Worm (Caenorhabditis elegans) whole organism, L4/young adult: Measurements from ENCODE around the gene F19G12.4.

Source experiments
- W03F9.2 ChIP-seq: fragments of 150-350 bp; optimal IDR thresholded peaks from 2 replicates; lab custom pipeline; 2014; ENCODE audit warnings: missing biosample characterization, missing genetic modification characterization
- dao-5 ChIP-seq: sonication (generic microtip); optimal IDR thresholded peaks from 2 replicates; lab custom pipeline; 2016; ENCODE audit warnings: missing genotype, missing genetic modification characterization, moderate library complexity, missing compliant biosample characterization
- him-1 ChIP-seq: sonication (generic microtip); optimal IDR thresholded peaks from 2 replicates; lab custom pipeline; 2016; ENCODE audit warnings: missing genotype, missing genetic modification reagents, missing genetic modification characterization, missing compliant biosample characterization

The F19G12.4 gene

DNA sequence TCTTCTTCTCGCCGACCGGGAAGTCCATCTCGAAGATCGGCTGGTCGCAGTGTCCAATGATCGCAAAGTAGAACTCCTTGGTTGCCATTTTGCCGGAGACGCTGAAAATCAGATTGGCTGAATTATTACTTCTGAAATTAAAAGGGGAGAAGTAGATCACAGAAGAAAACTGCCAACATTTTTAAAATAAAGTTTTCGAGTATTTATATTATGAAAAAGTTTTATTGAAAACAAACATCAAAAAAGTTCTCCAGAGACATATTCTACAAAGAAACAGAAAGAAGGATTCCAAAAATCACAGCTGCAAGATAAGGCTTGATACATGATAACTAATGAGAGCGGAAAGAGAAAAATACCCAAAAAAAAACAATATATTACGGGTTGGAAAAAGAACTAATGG is 23.1 kb downstream of the F19G12.4 start, which contains the start of gene sedl-1:
Gene sedl-1, minus strand, starts transcription at position 101 of the 400 bp plus-strand sequence.
- no peak for TF ChIP-seq W03F9.2 (tag; lab: Kevin White, UChicago)
- no peak for TF ChIP-seq dao-5 (tag; lab: Kevin White, UChicago)
- TF ChIP-seq him-1 (tag; lab: Kevin White, UChicago): no peak

- no peak for TF ChIP-seq dao-5 (tag; lab: Kevin White, UChicago)
- no peak for TF ChIP-seq W03F9.2 (tag; lab: Kevin White, UChicago)
Observed at ce11 chrX:1441602-1442183, 24.6 kb downstream of the F19G12.4 start.

- TF ChIP-seq him-1 (tag; lab: Kevin White, UChicago) (no peak), W03F9.2 (tag; lab: Kevin White, UChicago) (no peak), dao-5 (tag; lab: Kevin White, UChicago) (no peak)
Observed at ce11 chrX:1443556-1444243, 26.6 kb downstream of the F19G12.4 start.

DNA sequence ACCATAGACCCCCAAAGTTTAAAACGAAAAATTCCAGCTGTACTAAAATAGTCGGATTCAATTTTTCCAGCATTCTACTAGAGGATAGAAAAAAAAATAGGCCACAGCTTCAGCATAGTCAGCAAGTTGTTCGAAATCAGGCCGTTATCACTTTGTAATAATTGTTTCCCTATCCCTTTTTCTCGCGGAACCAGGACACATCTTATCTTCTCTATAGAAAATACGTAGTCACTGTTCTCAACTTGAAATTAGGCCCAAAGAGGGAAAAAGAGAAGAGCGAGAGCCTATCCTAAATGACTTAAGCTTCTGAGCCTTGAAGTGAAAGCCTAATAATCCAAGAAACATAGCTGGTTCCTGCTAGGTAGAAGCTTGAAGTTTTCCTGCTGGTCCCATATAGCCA is 28.6 kb downstream of the F19G12.4 start:
- TF ChIP-seq dao-5 (tag; lab: Kevin White, UChicago) (no peak), W03F9.2 (tag; lab: Kevin White, UChicago) (no peak), him-1 (tag; lab: Kevin White, UChicago) (no peak)

DNA sequence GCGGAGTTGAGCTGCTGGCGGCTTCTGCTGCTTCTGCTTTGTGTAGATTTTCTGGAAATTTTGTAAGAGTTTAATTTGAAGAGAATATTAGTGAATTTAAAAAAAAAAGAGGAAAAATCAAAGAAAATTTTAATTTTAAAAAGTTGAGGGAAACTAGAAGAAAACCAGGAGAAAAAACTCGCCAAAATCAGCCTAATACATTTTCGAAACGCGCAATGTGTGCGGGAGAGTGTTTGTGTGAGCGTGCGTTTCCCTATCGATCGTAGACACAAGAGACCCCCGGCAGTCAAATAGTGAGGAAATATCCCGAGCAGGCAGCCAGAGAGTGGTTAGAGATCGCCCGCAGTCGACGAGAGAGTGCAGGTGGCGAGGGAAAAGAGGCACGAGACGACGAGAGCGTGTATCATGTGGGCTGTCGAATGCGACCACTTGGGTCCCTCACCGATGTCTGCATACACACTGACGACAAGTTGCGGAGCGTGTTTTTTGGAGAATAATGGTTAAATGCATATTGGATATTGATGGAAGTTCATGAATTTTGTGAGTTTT is 29.6 kb downstream of the F19G12.4 start, which contains the start of gene zfp-3:
Gene zfp-3, minus strand, starts transcription at position 51 of the 549 bp plus-strand sequence.
- peak; percentile 72 for TF ChIP-seq W03F9.2 (tag; lab: Kevin White, UChicago)
- TF ChIP-seq dao-5 (tag; lab: Kevin White, UChicago): peak; percentile 62
- peak; percentile 80 for TF ChIP-seq him-1 (tag; lab: Kevin White, UChicago)

ce11 chrX:1450352-1450818 is 33.3 kb downstream of the F19G12.4 start, which contains the start of gene W05H7.1:
Gene W05H7.1, plus strand, starts transcription at chrX:1450768.
- TF ChIP-seq him-1 (tag; lab: Kevin White, UChicago) (no peak), dao-5 (tag; lab: Kevin White, UChicago) (no peak), W03F9.2 (tag; lab: Kevin White, UChicago) (no peak)

- TF ChIP-seq dao-5 (tag; lab: Kevin White, UChicago) (no peak), him-1 (tag; lab: Kevin White, UChicago) (no peak), W03F9.2 (tag; lab: Kevin White, UChicago) (no peak)
Observed at ce11 chrX:1451240-1451639, 34.1 kb downstream of the F19G12.4 start.

DNA sequence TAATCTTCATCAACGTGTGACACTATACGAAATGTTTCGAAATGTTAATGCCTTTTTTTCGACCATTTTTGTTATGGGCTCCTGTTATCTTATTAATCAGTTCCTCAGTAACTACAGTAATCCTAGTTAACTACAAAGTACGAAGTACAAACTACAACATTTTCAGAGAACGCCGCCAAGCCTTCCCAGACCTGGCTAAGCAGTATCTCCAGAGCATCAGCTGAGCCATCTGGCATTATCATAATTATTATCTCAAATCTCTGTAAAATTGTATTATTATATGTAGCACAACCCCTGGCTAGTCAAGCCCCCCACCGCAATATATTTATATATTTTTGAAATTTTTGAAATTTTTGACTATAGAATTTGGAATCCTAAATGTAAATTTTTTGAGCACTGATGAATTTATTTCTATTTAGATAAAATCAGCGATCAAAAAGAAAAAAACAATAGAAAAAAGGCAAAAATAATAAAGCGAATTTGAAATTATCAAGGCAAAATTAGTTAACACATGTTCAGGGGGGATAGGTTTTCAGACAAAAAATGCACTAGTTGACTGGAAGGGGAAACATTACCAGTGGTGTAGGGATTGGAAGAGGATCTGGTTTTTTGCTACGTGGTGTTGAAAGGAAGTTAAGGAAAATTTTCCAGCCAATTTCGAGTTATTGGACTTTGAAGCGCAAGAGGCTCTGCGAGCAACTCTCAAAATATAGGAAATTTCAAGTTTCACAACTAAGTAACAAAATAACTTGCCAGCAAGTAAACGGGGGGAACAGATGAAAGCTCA is 34.9 kb downstream of the F19G12.4 start:
- no peak for TF ChIP-seq dao-5 (tag; lab: Kevin White, UChicago)
- no peak for TF ChIP-seq W03F9.2 (tag; lab: Kevin White, UChicago)

- no peak for TF ChIP-seq dao-5 (tag; lab: Kevin White, UChicago)
- peak; percentile 39 for TF ChIP-seq W03F9.2 (tag; lab: Kevin White, UChicago)
- no peak for TF ChIP-seq him-1 (tag; lab: Kevin White, UChicago)
Observed at ce11 chrX:1453770-1454169, 36.7 kb downstream of the F19G12.4 start, which contains the start of gene cebp-1. Gene cebp-1, minus strand, starts transcription at chrX:1453868.

- peak; percentile 56 for TF ChIP-seq him-1 (tag; lab: Kevin White, UChicago)
- peak; percentile 11 for TF ChIP-seq dao-5 (tag; lab: Kevin White, UChicago)
- TF ChIP-seq W03F9.2 (tag; lab: Kevin White, UChicago): peak; percentile 30
Observed at ce11 chrX:1454385-1454784, 37.3 kb downstream of the F19G12.4 start.

DNA sequence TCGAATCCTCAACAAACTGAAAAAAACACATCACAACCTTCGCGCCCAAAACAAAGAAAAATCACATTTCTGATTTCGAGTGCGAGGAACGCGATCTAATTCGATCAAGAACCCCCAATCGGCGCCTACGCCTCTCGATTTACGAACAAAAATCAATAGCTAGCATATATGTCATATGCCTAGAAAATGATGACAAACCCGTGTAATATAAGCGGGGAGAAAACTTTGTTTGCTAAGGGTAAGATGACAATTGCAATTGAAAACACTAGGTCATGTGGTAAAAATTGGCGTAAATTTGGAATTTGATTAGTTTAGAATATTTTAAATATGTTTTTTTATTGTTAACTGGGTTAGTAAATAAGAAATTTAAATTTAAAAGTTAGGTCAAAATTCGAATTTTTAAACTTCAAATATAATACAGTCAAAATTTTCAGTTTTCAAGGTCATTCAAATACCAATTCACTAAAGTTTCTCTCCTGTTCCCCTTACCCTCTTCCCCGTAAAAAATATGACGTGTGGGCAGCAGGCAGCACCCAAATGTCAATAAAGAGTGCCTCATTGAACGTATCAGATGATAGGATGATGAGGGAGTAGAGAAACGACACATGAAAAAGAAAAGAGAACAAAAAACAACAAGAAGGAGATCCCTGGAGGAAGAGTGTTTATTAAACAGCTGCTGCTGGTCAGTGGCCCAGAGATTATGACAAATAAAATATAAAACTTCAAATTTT is 39.4 kb downstream of the F19G12.4 start:
- TF ChIP-seq W03F9.2 (tag; lab: Kevin White, UChicago): peak; percentile 27
- TF ChIP-seq dao-5 (tag; lab: Kevin White, UChicago): no peak
- TF ChIP-seq him-1 (tag; lab: Kevin White, UChicago): no peak

ce11 chrX:1458793-1459192 is 41.7 kb downstream of the F19G12.4 start, which contains the start of gene D1005.2:
Gene D1005.2, plus strand, starts transcription at chrX:1459022.
- TF ChIP-seq W03F9.2 (tag; lab: Kevin White, UChicago): no peak
- no peak for TF ChIP-seq him-1 (tag; lab: Kevin White, UChicago)
- no peak for TF ChIP-seq dao-5 (tag; lab: Kevin White, UChicago)
